Worm (Caenorhabditis elegans): ENCODE results near the gene srh-192.

srh-192 gene

DNA sequence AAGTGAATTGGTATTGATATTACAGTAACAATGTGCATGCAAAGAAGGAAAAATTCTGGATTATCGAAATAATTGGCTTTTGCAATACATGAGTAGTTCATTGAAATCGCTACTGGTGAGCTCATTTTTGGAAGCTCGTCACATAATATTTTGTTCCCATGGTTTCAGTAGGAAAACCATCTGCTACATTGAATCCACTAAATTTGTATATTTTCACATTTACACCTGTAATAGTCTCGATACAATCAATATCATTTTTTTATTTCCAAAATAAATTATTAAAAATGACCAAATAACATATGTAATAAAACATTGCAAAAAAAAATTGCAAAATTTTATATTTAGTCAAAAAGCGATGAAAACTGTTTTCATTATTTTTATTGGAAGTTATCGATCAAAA lies at the start of gene srh-192:
Gene srh-192 (minus strand): TSS at position 101 of the 400 bp plus-strand sequence.
- TF ChIP-seq ceh-22 (tag; optimal IDR thresholded peaks at IDR 0.05) (no peak), ceh-34 (tag; optimal IDR thresholded peaks at IDR 0.05) (no peak), K02D7.2 (tag; optimal IDR thresholded peaks at IDR 0.05) (no peak), madf-2 (tag; optimal IDR thresholded peaks at IDR 0.05) (no peak), hlh-13 (GFP tag; optimal IDR thresholded peaks at IDR 0.05) (no peak), T23F11.4 (GFP tag; optimal IDR thresholded peaks at IDR 0.05) (no peak)

DNA sequence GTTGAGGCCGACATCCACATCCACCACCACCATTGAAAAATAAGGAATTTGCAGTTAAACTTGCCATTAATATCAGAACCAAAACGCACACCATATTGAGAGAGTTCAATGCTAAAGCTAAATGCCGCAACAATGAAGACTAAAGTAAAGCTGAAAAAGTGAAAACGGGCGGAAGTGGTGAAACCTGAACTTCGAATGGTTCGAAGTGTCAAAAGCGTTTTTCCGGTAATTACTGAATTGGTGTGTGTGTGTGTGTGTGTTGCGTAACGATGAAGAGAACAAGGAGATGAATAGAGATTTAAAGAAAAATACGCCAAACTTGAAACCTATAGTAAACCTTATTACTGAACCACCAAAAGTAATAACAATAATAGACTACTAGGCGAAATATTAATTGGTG lies 49.6 kb upstream of the srh-192 start, which contains the start of gene grl-13:
Gene grl-13 (minus strand): TSS at position 101 of the 400 bp plus-strand sequence.
- TF ChIP-seq che-1 (tag; optimal IDR thresholded peaks at IDR 0.05) (no peak), dmd-4 (tag; optimal IDR thresholded peaks at IDR 0.05; ENCODE audit: borderline replicate concordance) (no peak), zip-5 (tag; optimal IDR thresholded peaks at IDR 0.05) (no peak), madf-2 (tag; optimal IDR thresholded peaks at IDR 0.05) (no peak)

DNA sequence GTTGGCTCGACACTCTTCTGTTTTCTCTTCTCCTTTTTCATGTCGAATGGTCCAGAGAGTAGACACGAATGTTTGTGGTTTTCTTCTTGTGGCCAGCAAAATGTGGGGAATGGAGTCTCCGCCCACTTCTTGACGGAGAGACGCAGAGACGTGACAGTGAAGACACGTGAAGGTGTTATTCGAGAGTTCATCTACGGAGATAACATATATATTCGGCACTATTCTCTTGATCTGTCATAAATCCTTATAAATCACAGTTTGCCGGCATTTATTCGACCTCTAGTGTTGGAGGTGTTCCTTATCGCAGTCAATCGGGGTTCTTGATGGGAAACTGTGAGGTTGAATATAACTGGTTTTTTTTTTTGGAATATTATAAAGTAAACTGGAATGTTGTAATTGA lies 46.5 kb upstream of the srh-192 start, which contains the start of gene F32D1.3:
Gene F32D1.3 (minus strand): TSS at position 65 of the 400 bp plus-strand sequence.
- TF ChIP-seq ceh-14 (tag; optimal IDR thresholded peaks at IDR 0.05) (no peak), unc-55 (GFP tag; optimal IDR thresholded peaks at IDR 0.05) (peak; percentile 4)

- TF ChIP-seq unc-42 (tag; optimal IDR thresholded peaks at IDR 0.05): peak; percentile 48
- TF ChIP-seq unc-55 (GFP tag; optimal IDR thresholded peaks at IDR 0.05): peak; percentile 71
- no peak for TF ChIP-seq unc-3 (GFP tag; conservative IDR thresholded peaks at IDR 0.05)
- TF ChIP-seq unc-3 (tag; optimal IDR thresholded peaks at IDR 0.05): no peak
Measured at ce11 chrV:4360018-4360417, 45.1 kb upstream of the srh-192 start.

DNA sequence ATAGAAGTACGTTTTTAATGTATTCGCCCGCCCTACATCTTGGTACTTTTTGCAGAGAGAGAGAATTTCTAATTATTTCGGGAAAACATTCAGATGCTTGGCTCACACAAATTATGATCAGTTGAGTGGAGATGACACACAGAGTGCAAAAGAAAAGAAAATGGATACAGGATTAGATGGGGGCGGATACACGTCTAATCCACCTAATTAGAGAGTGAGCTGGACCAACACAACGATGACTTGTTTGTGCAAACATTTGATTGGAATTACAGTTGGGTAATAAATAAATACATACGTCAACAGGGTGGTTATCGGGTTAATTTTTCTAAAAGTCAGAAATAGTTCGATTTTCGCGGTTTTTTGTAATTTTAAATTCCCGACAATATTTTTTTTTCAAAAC lies 44.2 kb upstream of the srh-192 start:
- TF ChIP-seq sdc-2 (tag; optimal IDR thresholded peaks at IDR 0.05) (no peak), K02D7.2 (tag; optimal IDR thresholded peaks at IDR 0.05) (no peak), odd-2 (tag; optimal IDR thresholded peaks at IDR 0.05) (no peak), ceh-31 (tag; optimal IDR thresholded peaks at IDR 0.05) (peak; percentile 55), fkh-6 (tag; optimal IDR thresholded peaks at IDR 0.05) (no peak), unc-42 (tag; optimal IDR thresholded peaks at IDR 0.05) (peak; percentile 46), ceh-45 (GFP tag; IDR thresholded peaks at IDR 0.05) (no peak), hlh-13 (GFP tag; optimal IDR thresholded peaks at IDR 0.05) (no peak), fkh-10 (GFP tag; optimal IDR thresholded peaks at IDR 0.05) (no peak), C08G9.2 (tag; optimal IDR thresholded peaks at IDR 0.05) (no peak)

- peak; percentile 75 for TF ChIP-seq ceh-14 (tag; optimal IDR thresholded peaks at IDR 0.05)
- TF ChIP-seq sdc-2 (tag; optimal IDR thresholded peaks at IDR 0.05): no peak
- TF ChIP-seq sox-2 (GFP tag; IDR thresholded peaks at IDR 0.05): no peak
- peak; percentile 61 for TF ChIP-seq ceh-31 (tag; optimal IDR thresholded peaks at IDR 0.05)
- peak; percentile 99 for TF ChIP-seq unc-42 (tag; optimal IDR thresholded peaks at IDR 0.05)
Measured at ce11 chrV:4357369-4357768, 42.4 kb upstream of the srh-192 start.

ce11 chrV:4356047-4356612 lies 41.2 kb upstream of the srh-192 start:
- TF ChIP-seq unc-42 (tag; optimal IDR thresholded peaks at IDR 0.05) (peak; percentile 85), ahr-1 (tag; optimal IDR thresholded peaks at IDR 0.05) (no peak), ceh-34 (tag; optimal IDR thresholded peaks at IDR 0.05) (peak; percentile 59)

DNA sequence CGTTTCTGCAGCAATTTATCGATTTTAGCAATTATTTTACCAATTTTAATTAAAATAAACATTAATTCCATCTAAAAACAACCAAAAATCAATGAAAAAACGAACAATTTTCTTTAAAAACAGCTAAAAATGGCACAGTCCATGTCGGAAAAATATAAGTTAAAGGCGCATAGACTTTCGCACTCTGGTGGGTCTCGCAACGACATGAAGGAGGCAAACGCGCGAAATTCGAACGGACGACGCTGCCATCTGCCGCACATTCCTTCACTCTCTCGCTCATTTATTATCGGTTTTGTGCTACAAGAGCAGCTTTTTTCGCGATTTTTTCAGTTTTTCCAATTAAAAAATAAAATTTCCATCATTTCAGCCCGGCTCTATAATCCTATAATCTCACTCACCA lies 31.8 kb upstream of the srh-192 start, which contains the start of gene mcm-7:
Gene mcm-7 (plus strand): TSS at position 368 of the 400 bp plus-strand sequence.
- TF ChIP-seq ceh-31 (tag; optimal IDR thresholded peaks at IDR 0.05): peak; percentile 40
- TF ChIP-seq mec-3 (tag; optimal IDR thresholded peaks at IDR 0.05; ENCODE audit: borderline replicate concordance): no peak
- TF ChIP-seq hlh-30 (tag; optimal IDR thresholded peaks at IDR 0.05; ENCODE audit: insufficient read depth): no peak
- peak; percentile 9 for TF ChIP-seq elt-2 (tag; optimal IDR thresholded peaks at IDR 0.05)
- peak; percentile 26 for TF ChIP-seq pax-1 (tag; optimal IDR thresholded peaks at IDR 0.05)
- no peak for TF ChIP-seq nhr-232 (tag; optimal IDR thresholded peaks at IDR 0.05)
- peak; percentile 55 for TF ChIP-seq nfya-1 (tag; optimal IDR thresholded peaks at IDR 0.05)
- TF ChIP-seq tbx-2 (tag; optimal IDR thresholded peaks at IDR 0.05): peak; percentile 29
